Worm (Caenorhabditis elegans) whole organism, young adult: ENCODE measurements around the gene hlh-15.

Source experiments
- Y79H2A.3 ChIP-seq: fragments of 200-800 bp; sonication (Bioruptor generic); conservative IDR thresholded peaks from 2 replicates; pipeline ENCODE4 v1.3.6; 2022; ENCODE audit warnings: missing genetic modification reagents, missing genetic modification characterization, missing compliant biosample characterization
- aptf-3 ChIP-seq: fragments of 200-800 bp; sonication (Bioruptor generic); IDR thresholded peaks from 2 replicates; pipeline ENCODE4 v1.3.6; 2022; ENCODE audit warnings: missing genetic modification characterization, missing compliant biosample characterization
- dpl-1 ChIP-seq: fragments of 150-350 bp; optimal IDR thresholded peaks from 2 replicates; lab custom pipeline; 2014; ENCODE audit warnings: missing biosample characterization, missing genetic modification reagents, missing genetic modification characterization
- egrh-3 ChIP-seq: fragments of 200-800 bp; sonication (Bioruptor generic); IDR thresholded peaks from 2 replicates; pipeline ENCODE4 v1.3.6; 2022; ENCODE audit warnings: missing genetic modification reagents, missing genetic modification characterization, missing compliant biosample characterization
- lin-26 ChIP-seq: fragments of 200-800 bp; sonication (Bioruptor generic); IDR thresholded peaks from 2 replicates; pipeline ENCODE4 v1.3.6; 2022; ENCODE audit warnings: missing genetic modification reagents, missing genetic modification characterization, missing compliant biosample characterization
- madf-8 ChIP-seq: fragments of 200-800 bp; sonication (Bioruptor generic); conservative IDR thresholded peaks from 2 replicates; pipeline ENCODE4 v1.3.6; 2022; ENCODE audit warnings: missing genetic modification reagents, missing genetic modification characterization, missing compliant biosample characterization
- nfya-2 ChIP-seq: fragments of 200-800 bp; sonication (Bioruptor generic); IDR thresholded peaks from 2 replicates; pipeline ENCODE4 v1.3.6; 2022; ENCODE audit warnings: missing genetic modification reagents, missing genetic modification characterization, missing compliant biosample characterization
- nfyb-1 ChIP-seq: fragments of 200-800 bp; sonication (Bioruptor generic); IDR thresholded peaks from 2 replicates; pipeline ENCODE4 v1.3.6; 2022; ENCODE audit warnings: missing genetic modification reagents, missing genetic modification characterization, missing compliant biosample characterization
- snpc-4 ChIP-seq, 5 experiments: fragments of 150-350 bp in 1 of 5; sonication (generic microtip) in 4 of 5; optimal IDR thresholded peaks; 2 replicates each; lab custom pipeline; 2014 to 2018; ENCODE audit warnings: missing genetic modification characterization in 5 of 5, missing biosample characterization in 3 of 5, antibody characterized with exemption in 2 of 5, mild to moderate bottlenecking in 2 of 5, missing compliant biosample characterization in 2 of 5, missing genotype in 2 of 5, moderate library complexity in 2 of 5, missing genetic modification reagents in 1 of 5
- unc-130 ChIP-seq: sonication (generic microtip); optimal IDR thresholded peaks from 2 replicates; lab custom pipeline; 2016; ENCODE audit warnings: missing genetic modification reagents, missing genetic modification characterization, missing compliant biosample characterization
- zim-3 ChIP-seq: sonication (generic microtip); optimal IDR thresholded peaks from 2 replicates; lab custom pipeline; 2017; ENCODE audit warnings: mild to moderate bottlenecking, missing genetic modification characterization, moderate library complexity, missing compliant biosample characterization

DNA sequence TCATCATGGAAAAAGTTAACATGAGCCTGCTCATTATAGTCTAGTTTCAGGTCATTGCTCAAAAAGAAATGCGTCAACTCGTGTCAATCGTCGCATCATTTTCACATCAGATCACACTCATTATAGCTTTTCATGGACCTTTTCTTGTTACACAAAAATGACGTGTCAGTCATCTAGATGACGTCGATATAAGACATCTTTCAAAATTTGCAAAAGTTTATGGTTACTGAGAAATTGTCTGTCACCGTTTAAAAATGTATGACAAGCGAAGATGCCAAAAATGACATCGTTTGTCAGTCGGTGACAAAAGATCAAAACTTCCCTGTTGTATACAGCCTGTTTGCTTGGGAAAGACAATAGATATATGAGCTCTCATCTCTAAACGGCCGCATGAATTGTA is 28.0 kb upstream of the hlh-15 start:
- no peak for TF ChIP-seq aptf-3 (GFP tag; lab: Robert Waterston, UW)
- TF ChIP-seq unc-130, result no peak
- no peak for TF ChIP-seq Y79H2A.3
- TF ChIP-seq zim-3 (tag; lab: Kevin White, UChicago), result no peak
- no peak for TF ChIP-seq snpc-4 (GFP tag; optimal IDR thresholded peaks at IDR 0.05; lab: Kevin White, UChicago)
- TF ChIP-seq snpc-4 (tag; optimal IDR thresholded peaks at IDR 0.05; lab: Kevin White, UChicago), result no peak
- TF ChIP-seq egrh-3 (GFP tag; lab: Robert Waterston, UW), result no peak
- TF ChIP-seq lin-26 (GFP tag; lab: Robert Waterston, UW), result no peak
- no peak for TF ChIP-seq madf-8 (GFP tag; lab: Robert Waterston, UW)
- TF ChIP-seq nfya-2 (GFP tag; lab: Robert Waterston, UW), result no peak
- TF ChIP-seq nfyb-1 (GFP tag; lab: Robert Waterston, UW), result no peak
- no peak for TF ChIP-seq dpl-1 (GFP tag; lab: Kevin White, UChicago)
